Worm (Caenorhabditis elegans) whole organism, late embryonic: ENCODE results near the gene fbxa-135.

Experiments used
- C08G9.2 ChIP-seq: sonication (generic microtip); optimal IDR thresholded peaks from 2 replicates; lab custom pipeline; 2016; ENCODE audit warnings: mild to moderate bottlenecking, missing genetic modification characterization, moderate library complexity, missing compliant biosample characterization
- C38D4.7 ChIP-seq: fragments of 200-800 bp; sonication (Bioruptor generic); optimal IDR thresholded peaks from 2 replicates; lab custom pipeline; 2018; ENCODE audit warnings: mild to moderate bottlenecking, missing genetic modification characterization, moderate library complexity, missing compliant biosample characterization
- F13H6.1 ChIP-seq: sonication (generic microtip); optimal IDR thresholded peaks from 2 replicates; lab custom pipeline; 2016; ENCODE audit warnings: missing genetic modification characterization, missing compliant biosample characterization
- K02D7.2 ChIP-seq: sonication (generic microtip); optimal IDR thresholded peaks from 2 replicates; lab custom pipeline; 2017; ENCODE audit warnings: mild to moderate bottlenecking, missing genetic modification characterization, missing compliant biosample characterization
- T23F11.4 ChIP-seq: fragments of 200-800 bp; sonication (Bioruptor generic); optimal IDR thresholded peaks from 2 replicates; lab custom pipeline; 2018; ENCODE audit warnings: mild to moderate bottlenecking, missing genetic modification characterization, missing compliant biosample characterization
- Y22D7AL.16 ChIP-seq: sonication (generic microtip); optimal IDR thresholded peaks from 2 replicates; lab custom pipeline; 2016; ENCODE audit warnings: missing genetic modification characterization, missing compliant biosample characterization
- ahr-1 ChIP-seq: sonication (generic microtip); optimal IDR thresholded peaks from 2 replicates; lab custom pipeline; 2016; ENCODE audit warnings: missing genetic modification characterization, missing compliant biosample characterization
- ceh-14 ChIP-seq: sonication (generic microtip); optimal IDR thresholded peaks from 2 replicates; lab custom pipeline; 2016; ENCODE audit warnings: missing genotype, missing genetic modification characterization, missing compliant biosample characterization
- ceh-2 ChIP-seq: sonication (generic microtip); optimal IDR thresholded peaks from 2 replicates; lab custom pipeline; 2016; ENCODE audit warnings: missing genotype, missing genetic modification characterization, missing compliant biosample characterization
- ceh-24 ChIP-seq: sonication (generic microtip); optimal IDR thresholded peaks from 2 replicates; lab custom pipeline; 2016; ENCODE audit warnings: mild to moderate bottlenecking, missing genetic modification characterization, missing compliant biosample characterization
- ceh-34 ChIP-seq: sonication (generic microtip); optimal IDR thresholded peaks from 2 replicates; lab custom pipeline; 2016; ENCODE audit warnings: mild to moderate bottlenecking, missing genetic modification characterization, missing compliant biosample characterization
- ceh-45 ChIP-seq: fragments of 200-800 bp; sonication (Bioruptor generic); IDR thresholded peaks from 2 replicates; pipeline ENCODE4 v1.3.6; 2022; ENCODE audit warnings: missing genetic modification reagents, missing genetic modification characterization, missing compliant biosample characterization
- dmd-4 ChIP-seq: sonication (generic microtip); optimal IDR thresholded peaks from 2 replicates; lab custom pipeline; 2016; ENCODE audit warnings: borderline replicate concordance, missing genetic modification characterization, missing compliant biosample characterization
- dve-1 ChIP-seq: sonication (generic microtip); optimal IDR thresholded peaks from 2 replicates; lab custom pipeline; 2017; ENCODE audit warnings: antibody characterized with exemption, mild to moderate bottlenecking, missing genetic modification characterization, missing compliant biosample characterization
- elt-2 ChIP-seq: sonication (generic microtip); optimal IDR thresholded peaks from 2 replicates; lab custom pipeline; 2016; ENCODE audit warnings: missing genetic modification reagents, missing genetic modification characterization, missing compliant biosample characterization
- fax-1 ChIP-seq: sonication (generic microtip); optimal IDR thresholded peaks from 2 replicates; lab custom pipeline; 2016; ENCODE audit warnings: missing genotype, missing genetic modification characterization, missing compliant biosample characterization
- fkh-6 ChIP-seq: sonication (generic microtip); optimal IDR thresholded peaks from 2 replicates; lab custom pipeline; 2016; ENCODE audit warnings: missing genetic modification characterization, missing compliant biosample characterization
- odd-2 ChIP-seq: sonication (generic microtip); optimal IDR thresholded peaks from 2 replicates; lab custom pipeline; 2017; ENCODE audit warnings: antibody characterized with exemption, mild to moderate bottlenecking, missing genetic modification characterization, missing compliant biosample characterization
- pag-3 ChIP-seq: sonication (generic microtip); optimal IDR thresholded peaks from 2 replicates; lab custom pipeline; 2016; ENCODE audit warnings: missing compliant biosample characterization, missing genetic modification characterization, borderline replicate concordance
- pha-4 ChIP-seq: fragments of 150-350 bp; optimal IDR thresholded peaks from 2 replicates; lab custom pipeline; 2018; ENCODE audit warnings: missing biosample characterization, missing genetic modification reagents, missing genetic modification characterization
- pqm-1 ChIP-seq: sonication (generic microtip); optimal IDR thresholded peaks from 2 replicates; lab custom pipeline; 2016; ENCODE audit warnings: missing genetic modification characterization, missing compliant biosample characterization
- ref-2 ChIP-seq: sonication (generic microtip); optimal IDR thresholded peaks from 2 replicates; lab custom pipeline; 2016; ENCODE audit warnings: missing genetic modification characterization, missing compliant biosample characterization
- sox-2 ChIP-seq: fragments of 200-800 bp; sonication (Bioruptor generic); IDR thresholded peaks from 2 replicates; pipeline ENCODE4 v1.3.6; 2022; ENCODE audit warnings: missing genetic modification reagents, missing genetic modification characterization, missing compliant biosample characterization
- tbx-2 ChIP-seq: sonication (generic microtip); optimal IDR thresholded peaks from 2 replicates; lab custom pipeline; 2016; ENCODE audit warnings: missing genetic modification characterization, missing compliant biosample characterization
- ttx-3 ChIP-seq: sonication (generic microtip); optimal IDR thresholded peaks from 2 replicates; lab custom pipeline; 2016; ENCODE audit warnings: missing genetic modification reagents, missing genetic modification characterization, missing compliant biosample characterization
- unc-86 ChIP-seq: sonication (generic microtip); optimal IDR thresholded peaks from 2 replicates; lab custom pipeline; 2016; ENCODE audit warnings: missing genetic modification characterization, missing compliant biosample characterization

fbxa-135 gene

ce11 chrV:15376223-15376622 is 25.8 kb upstream of the fbxa-135 start, which contains the start of gene srh-52:
Gene srh-52, minus strand, starts transcription at chrV:15376323.
- TF ChIP-seq pqm-1: no peak
- no peak for TF ChIP-seq Y22D7AL.16
- no peak for TF ChIP-seq fkh-6 (tag; lab: Kevin White, UChicago)
- no peak for TF ChIP-seq dve-1 (tag; lab: Kevin White, UChicago)
- TF ChIP-seq pag-3 (tag; lab: Kevin White, UChicago): no peak
- no peak for TF ChIP-seq unc-86
- no peak for TF ChIP-seq ref-2 (tag; lab: Kevin White, UChicago)
- no peak for TF ChIP-seq pha-4 (tag; lab: Kevin White, UChicago)
- TF ChIP-seq sox-2 (GFP tag; lab: Robert Waterston, UW): no peak
- TF ChIP-seq ceh-34: no peak
- no peak for TF ChIP-seq ceh-45 (GFP tag; lab: Robert Waterston, UW)
- TF ChIP-seq K02D7.2 (tag; lab: Kevin White, UChicago): no peak
- TF ChIP-seq ceh-14 (tag; lab: Kevin White, UChicago): no peak
- TF ChIP-seq ttx-3 (tag; lab: Kevin White, UChicago): no peak
- no peak for TF ChIP-seq ahr-1 (tag; lab: Kevin White, UChicago)
- TF ChIP-seq ceh-2 (tag; lab: Kevin White, UChicago): no peak
- no peak for TF ChIP-seq C08G9.2 (tag; lab: Kevin White, UChicago)

- no peak for TF ChIP-seq ref-2 (tag; lab: Kevin White, UChicago)
- TF ChIP-seq fax-1 (tag; lab: Kevin White, UChicago): no peak
- no peak for TF ChIP-seq dve-1 (tag; lab: Kevin White, UChicago)
- TF ChIP-seq F13H6.1 (tag; lab: Kevin White, UChicago): no peak
- TF ChIP-seq tbx-2 (tag; lab: Kevin White, UChicago): no peak
- no peak for TF ChIP-seq pha-4 (tag; lab: Kevin White, UChicago)
- TF ChIP-seq ceh-34: no peak
Measured at ce11 chrV:15377903-15378302, 24.2 kb upstream of the fbxa-135 start, which contains the start of gene srh-122. Gene srh-122, minus strand, starts transcription at chrV:15378003.

- no peak for TF ChIP-seq C38D4.7 (GFP tag; lab: Kevin White, UChicago)
Measured at ce11 chrV:15379817-15380216, 22.2 kb upstream of the fbxa-135 start, which contains the start of gene srh-251. Gene srh-251, minus strand, starts transcription at chrV:15379917.

ce11 chrV:15380857-15381256 is 21.2 kb upstream of the fbxa-135 start, which contains the start of gene dhs-23:
Gene dhs-23, plus strand, starts transcription at chrV:15381219.
- TF ChIP-seq odd-2 (tag; lab: Kevin White, UChicago): no peak
- no peak for TF ChIP-seq F13H6.1 (tag; lab: Kevin White, UChicago)
- no peak for TF ChIP-seq K02D7.2 (tag; lab: Kevin White, UChicago)

- TF ChIP-seq Y22D7AL.16 (no peak), ceh-24 (tag; lab: Kevin White, UChicago) (no peak), ceh-14 (tag; lab: Kevin White, UChicago) (no peak), tbx-2 (tag; lab: Kevin White, UChicago) (no peak)
Measured at ce11 chrV:15383739-15384138, 18.3 kb upstream of the fbxa-135 start, which contains the start of gene str-88. Gene str-88, minus strand, starts transcription at chrV:15383839.

- TF ChIP-seq T23F11.4 (GFP tag; lab: Kevin White, UChicago) (no peak), dmd-4 (no peak)
Measured at ce11 chrV:15384733-15385132, 17.3 kb upstream of the fbxa-135 start, which contains the start of gene str-102. Gene str-102, plus strand, starts transcription at chrV:15385033.

- TF ChIP-seq ttx-3 (tag; lab: Kevin White, UChicago) (no peak), elt-2 (peak; percentile 7)
- TF ChIP-seq, all 69 proteins: peak for 1
Measured at ce11 chrV:15388820-15389384, 13.2 kb upstream of the fbxa-135 start, which contains the start of gene srh-170. Gene srh-170, minus strand, starts transcription at chrV:15388870.
